Worm (Caenorhabditis elegans): Measurements from ENCODE around the gene smap-1.

smap-1 gene

ce11 chrIII:10736322-10736985 is 3.1 kb downstream of the smap-1 start:
- TF ChIP-seq ceh-43 (GFP tag; optimal IDR thresholded peaks at IDR 0.05): no peak
- no peak for TF ChIP-seq elt-3 (tag; optimal IDR thresholded peaks at IDR 0.05)
- TF ChIP-seq ces-1 (GFP tag; optimal IDR thresholded peaks at IDR 0.05): no peak
- TF ChIP-seq bed-3 (GFP tag; optimal IDR thresholded peaks at IDR 0.05): no peak
- TF ChIP-seq lsy-2 (tag; optimal IDR thresholded peaks at IDR 0.05): no peak
- TF ChIP-seq nhr-76 (tag; optimal IDR thresholded peaks at IDR 0.05): no peak
- TF ChIP-seq blmp-1 (tag; optimal IDR thresholded peaks at IDR 0.05): no peak
- TF ChIP-seq zip-8 (tag; optimal IDR thresholded peaks at IDR 0.05): no peak
- TF ChIP-seq lin-32 (GFP tag; optimal IDR thresholded peaks at IDR 0.05): no peak
- no peak for TF ChIP-seq flh-1 (GFP tag; optimal IDR thresholded peaks at IDR 0.05)
- TF ChIP-seq unc-120 (tag; optimal IDR thresholded peaks at IDR 0.05; ENCODE audit: poor library complexity, severe bottlenecking): no peak
- no peak for TF ChIP-seq unc-39 (tag; optimal IDR thresholded peaks at IDR 0.05)
- no peak for TF ChIP-seq hlh-1 (tag; optimal IDR thresholded peaks at IDR 0.05)
- no peak for TF ChIP-seq nhr-2 (tag; optimal IDR thresholded peaks at IDR 0.05)
- TF ChIP-seq tbx-8 (GFP tag; optimal IDR thresholded peaks at IDR 0.05): no peak
- TF ChIP-seq mep-1 (tag; optimal IDR thresholded peaks at IDR 0.05): no peak
- TF ChIP-seq elt-1 (tag; optimal IDR thresholded peaks at IDR 0.05; ENCODE audit: borderline replicate concordance, insufficient read depth): no peak

ce11 chrIII:10734511-10735233 is 4.9 kb downstream of the smap-1 start:
- TF ChIP-seq pha-4 (tag; optimal IDR thresholded peaks at IDR 0.05) (no peak), nhr-28 (tag; optimal IDR thresholded peaks at IDR 0.05) (no peak), flh-1 (GFP tag; optimal IDR thresholded peaks at IDR 0.05) (no peak), tbx-8 (GFP tag; optimal IDR thresholded peaks at IDR 0.05) (no peak), nhr-237 (tag; optimal IDR thresholded peaks at IDR 0.05) (no peak), sem-2 (GFP tag; optimal IDR thresholded peaks at IDR 0.05) (no peak), unc-39 (tag; optimal IDR thresholded peaks at IDR 0.05) (no peak), ham-2 (GFP tag; optimal IDR thresholded peaks at IDR 0.05) (no peak)

- TF ChIP-seq bed-3 (GFP tag; optimal IDR thresholded peaks at IDR 0.05): no peak
- TF ChIP-seq elt-3 (tag; optimal IDR thresholded peaks at IDR 0.05): no peak
Observed at ce11 chrIII:10733300-10733699, 6.3 kb downstream of the smap-1 start.

ce11 chrIII:10730510-10730909 is 9.1 kb downstream of the smap-1 start, which contains the start of gene tat-3:
Gene tat-3, minus strand, starts transcription at chrIII:10730705.
- TF ChIP-seq snpc-4 (tag; optimal IDR thresholded peaks at IDR 0.05) (no peak), mls-2 (tag; optimal IDR thresholded peaks at IDR 0.05) (no peak), elt-1 (tag; optimal IDR thresholded peaks at IDR 0.05; ENCODE audit: borderline replicate concordance, insufficient read depth) (no peak), ztf-11 (tag; optimal IDR thresholded peaks at IDR 0.05) (no peak), nhr-12 (tag; optimal IDR thresholded peaks at IDR 0.05) (no peak), mab-5 (tag; optimal IDR thresholded peaks at IDR 0.05) (no peak), ces-1 (GFP tag; optimal IDR thresholded peaks at IDR 0.05) (no peak)

ce11 chrIII:10721056-10721455 is 18.5 kb downstream of the smap-1 start:
- no peak for TF ChIP-seq pha-4 (tag; optimal IDR thresholded peaks at IDR 0.05)
- no peak for TF ChIP-seq mep-1 (tag; optimal IDR thresholded peaks at IDR 0.05)
- no peak for TF ChIP-seq ceh-39 (tag; optimal IDR thresholded peaks at IDR 0.05)
- TF ChIP-seq nhr-28 (tag; optimal IDR thresholded peaks at IDR 0.05): no peak
- no peak for TF ChIP-seq flh-1 (GFP tag; optimal IDR thresholded peaks at IDR 0.05)
- TF ChIP-seq ceh-43 (GFP tag; optimal IDR thresholded peaks at IDR 0.05): no peak
- TF ChIP-seq blmp-1 (tag; optimal IDR thresholded peaks at IDR 0.05): no peak
- no peak for TF ChIP-seq elt-1 (tag; optimal IDR thresholded peaks at IDR 0.05; ENCODE audit: borderline replicate concordance, insufficient read depth)
- TF ChIP-seq unc-39 (tag; optimal IDR thresholded peaks at IDR 0.05): no peak
- no peak for TF ChIP-seq ces-1 (GFP tag; optimal IDR thresholded peaks at IDR 0.05)
- TF ChIP-seq elt-3 (tag; optimal IDR thresholded peaks at IDR 0.05): no peak
- TF ChIP-seq hlh-1 (tag; optimal IDR thresholded peaks at IDR 0.05): no peak
- TF ChIP-seq M03D4.4 (tag; optimal IDR thresholded peaks at IDR 0.05): no peak
- TF ChIP-seq ztf-11 (tag; optimal IDR thresholded peaks at IDR 0.05): no peak
- no peak for TF ChIP-seq lin-32 (GFP tag; optimal IDR thresholded peaks at IDR 0.05)
- no peak for TF ChIP-seq mls-2 (tag; optimal IDR thresholded peaks at IDR 0.05)
- no peak for TF ChIP-seq tbx-8 (GFP tag; optimal IDR thresholded peaks at IDR 0.05)

All from whole organism, mixed stage, embryonic.